Fruit fly (Drosophila melanogaster) Kc167 (cell line): Measurements from ENCODE around the gene Ect3.

Experiments
- Myc ChIP-seq: fragments of >200 bp; optimal IDR thresholded peaks from 2 replicates; lab custom pipeline; 2017; ENCODE audit warnings: missing external identifiers
- Sin3A ChIP-seq: fragments of >200 bp; optimal IDR thresholded peaks from 2 replicates; lab custom pipeline; 2018; ENCODE audit warnings: missing external identifiers
- h ChIP-seq: fragments of >200 bp; optimal IDR thresholded peaks from 3 replicates; lab custom pipeline; 2018; ENCODE audit warnings: missing external identifiers
- insv ChIP-seq: fragments of >200 bp; optimal IDR thresholded peaks from 3 replicates; lab custom pipeline; 2018; ENCODE audit warnings: missing external identifiers
- psq ChIP-seq: fragments of >200 bp; optimal IDR thresholded peaks from 2 replicates; lab custom pipeline; 2017; ENCODE audit warnings: missing external identifiers
- ttk ChIP-seq: sonication (Bioruptor generic); optimal IDR thresholded peaks from 2 replicates; lab custom pipeline; 2017; ENCODE audit warnings: missing external identifiers

Gene Ect3

DNA sequence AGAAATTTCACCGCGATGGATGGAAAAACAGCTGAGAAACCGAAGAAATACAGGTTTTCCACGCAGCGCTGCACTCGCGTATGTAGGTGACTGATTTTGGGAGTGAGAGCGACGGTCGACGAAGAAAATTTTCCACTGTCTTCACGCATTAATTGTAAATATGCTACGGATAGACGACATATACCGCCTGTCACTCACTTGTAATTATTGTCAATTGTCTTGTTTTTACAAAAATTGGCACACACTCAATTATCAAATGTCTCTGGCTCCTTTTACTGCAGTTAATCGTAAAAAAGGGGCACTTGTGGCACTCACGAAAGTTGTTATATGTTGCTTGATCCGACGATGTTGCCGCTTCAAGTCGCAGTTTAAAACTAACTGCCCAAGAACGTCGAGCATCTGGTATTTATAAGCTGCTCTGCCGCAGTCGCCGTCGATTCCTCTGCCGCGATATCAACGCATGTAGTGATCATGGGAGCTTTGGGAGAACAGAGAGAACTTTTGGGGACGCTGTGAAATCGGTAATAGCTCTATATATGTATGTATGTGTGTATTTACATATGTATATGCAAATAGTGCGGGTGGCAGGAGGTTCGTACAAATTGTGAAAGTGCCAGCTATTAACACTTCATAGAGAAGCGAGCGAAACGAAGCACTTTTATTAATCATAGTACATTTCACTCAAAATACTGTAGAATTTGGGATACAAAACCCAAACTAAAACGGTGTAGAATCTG lies 6.0 kb upstream of the Ect3 start, which contains the start of gene mfas:
TSS of gene mfas (minus strand) at position 382 of the 737 bp plus-strand sequence.
- TF ChIP-seq Myc (lab: Kevin White, UChicago) (no peak), h (lab: Kevin White, UChicago) (no peak), psq (lab: Kevin White, UChicago) (no peak), ttk (lab: Kevin White, UChicago) (no peak), insv (lab: Kevin White, UChicago) (no peak), Sin3A (lab: Kevin White, UChicago) (no peak)

- no peak for TF ChIP-seq ttk (lab: Kevin White, UChicago)
- no peak for TF ChIP-seq psq (lab: Kevin White, UChicago)
- TF ChIP-seq Sin3A (lab: Kevin White, UChicago): no peak
- no peak for TF ChIP-seq insv (lab: Kevin White, UChicago)
- no peak for TF ChIP-seq h (lab: Kevin White, UChicago)
- TF ChIP-seq Myc (lab: Kevin White, UChicago): no peak
Observed at dm6 chr3R:11998130-11998529, 948 bp upstream of the Ect3 start.

- TF ChIP-seq Myc (lab: Kevin White, UChicago) (no peak), h (lab: Kevin White, UChicago) (no peak)
Observed at dm6 chr3R:12005417-12005816, 6.3 kb downstream of the Ect3 start, which contains the start of gene Tk. Gene Tk (minus strand): TSS chr3R:12005473.

- TF ChIP-seq insv (lab: Kevin White, UChicago) (no peak), psq (lab: Kevin White, UChicago) (no peak)
Observed at dm6 chr3R:12006417-12006816, 7.3 kb downstream of the Ect3 start.

- no peak for TF ChIP-seq psq (lab: Kevin White, UChicago)
- no peak for TF ChIP-seq ttk (lab: Kevin White, UChicago)
- no peak for TF ChIP-seq Sin3A (lab: Kevin White, UChicago)
- TF ChIP-seq insv (lab: Kevin White, UChicago): no peak
- no peak for TF ChIP-seq h (lab: Kevin White, UChicago)
- no peak for TF ChIP-seq Myc (lab: Kevin White, UChicago)
Observed at dm6 chr3R:12010202-12010824, 11.2 kb downstream of the Ect3 start, which contains the start of the genes KLHL18 and GCC185. Gene KLHL18 (minus strand): TSS chr3R:12010434. Gene GCC185 (plus strand): TSS chr3R:12010772.

- TF ChIP-seq Myc (lab: Kevin White, UChicago) (no peak), ttk (lab: Kevin White, UChicago) (no peak), insv (lab: Kevin White, UChicago) (no peak), h (lab: Kevin White, UChicago) (no peak), psq (lab: Kevin White, UChicago) (no peak), Sin3A (lab: Kevin White, UChicago) (no peak)
Observed at dm6 chr3R:12016828-12017280, 17.8 kb downstream of the Ect3 start, which contains the start of the genes DCAF12 and Spt3. Gene DCAF12 (minus strand): TSS chr3R:12017031. Gene Spt3 (plus strand): TSS chr3R:12017156.

DNA sequence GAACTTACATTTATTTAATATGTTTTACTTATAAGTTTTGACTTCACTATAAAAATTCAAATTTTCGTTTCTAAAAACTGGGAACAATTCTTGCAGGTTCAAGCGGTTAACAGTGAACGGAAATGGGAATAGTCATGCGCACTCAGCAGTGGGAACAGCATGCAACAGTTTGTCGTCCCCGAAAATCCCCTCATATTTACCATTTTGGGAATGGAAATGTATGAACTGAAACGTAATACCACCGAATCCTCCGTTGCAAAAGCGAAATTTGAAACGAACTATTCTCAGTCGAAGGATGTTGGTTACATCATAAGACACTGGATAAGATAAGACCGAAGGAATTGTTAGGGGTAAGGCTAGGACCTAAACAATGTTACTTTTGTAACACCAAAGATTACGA lies 21.9 kb downstream of the Ect3 start:
- TF ChIP-seq insv (lab: Kevin White, UChicago) (no peak), ttk (lab: Kevin White, UChicago) (no peak), h (lab: Kevin White, UChicago) (no peak), Sin3A (lab: Kevin White, UChicago) (no peak), psq (lab: Kevin White, UChicago) (no peak), Myc (lab: Kevin White, UChicago) (no peak)

DNA sequence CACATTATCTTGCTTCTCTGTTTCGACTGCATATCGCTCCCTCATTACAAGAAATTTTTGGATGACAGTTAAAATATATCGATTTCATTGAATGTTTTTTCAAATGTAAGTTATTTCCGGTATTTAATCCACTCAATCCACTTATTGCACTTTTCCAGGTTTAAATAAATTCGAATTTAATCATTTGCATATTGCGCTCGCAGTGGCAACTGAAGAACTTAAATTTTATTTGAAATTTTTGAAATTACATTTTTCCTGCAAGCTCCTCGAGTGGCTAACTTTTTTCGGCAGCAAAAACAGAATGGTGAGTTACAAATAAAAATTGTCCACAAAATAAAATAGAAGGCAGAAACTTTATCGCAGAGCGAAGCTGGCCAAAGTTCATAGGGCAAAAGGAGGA lies 32.6 kb downstream of the Ect3 start, which contains the start of the genes CG31358, CG42504 and CG42505:
TSS of gene CG31358 (minus strand) at position 101 of the 400 bp plus-strand sequence.
TSS of gene CG42504 (minus strand) at position 101 of the 400 bp plus-strand sequence.
TSS of gene CG42505 (minus strand) at position 101 of the 400 bp plus-strand sequence.
- TF ChIP-seq ttk (lab: Kevin White, UChicago) (no peak), Sin3A (lab: Kevin White, UChicago) (no peak), insv (lab: Kevin White, UChicago) (no peak), h (lab: Kevin White, UChicago) (no peak), Myc (lab: Kevin White, UChicago) (no peak), psq (lab: Kevin White, UChicago) (no peak)

DNA sequence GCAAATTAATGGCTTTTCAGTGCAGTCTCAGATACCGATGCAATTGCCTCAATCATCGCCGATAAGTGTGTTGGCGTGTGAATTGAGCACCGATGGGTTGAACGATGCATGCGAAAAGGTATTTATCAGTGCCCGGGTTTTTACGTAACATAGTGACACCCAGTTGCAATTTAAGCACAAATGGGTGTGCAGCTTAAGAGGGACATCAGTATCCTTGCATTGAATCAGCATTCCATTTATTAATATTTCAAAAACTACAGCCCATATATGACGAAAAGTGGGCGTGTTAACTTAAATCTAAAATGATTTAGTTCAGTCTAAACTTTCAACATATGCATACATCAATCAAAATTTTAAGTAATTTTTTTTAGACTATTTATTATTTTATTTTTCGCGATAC lies 33.8 kb downstream of the Ect3 start, which contains the start of gene ssp5:
TSS of gene ssp5 (plus strand) at position 301 of the 400 bp plus-strand sequence.
- no peak for TF ChIP-seq psq (lab: Kevin White, UChicago)
- no peak for TF ChIP-seq Myc (lab: Kevin White, UChicago)
- TF ChIP-seq h (lab: Kevin White, UChicago): no peak
- no peak for TF ChIP-seq ttk (lab: Kevin White, UChicago)
- TF ChIP-seq Sin3A (lab: Kevin White, UChicago): no peak
- TF ChIP-seq insv (lab: Kevin White, UChicago): no peak

DNA sequence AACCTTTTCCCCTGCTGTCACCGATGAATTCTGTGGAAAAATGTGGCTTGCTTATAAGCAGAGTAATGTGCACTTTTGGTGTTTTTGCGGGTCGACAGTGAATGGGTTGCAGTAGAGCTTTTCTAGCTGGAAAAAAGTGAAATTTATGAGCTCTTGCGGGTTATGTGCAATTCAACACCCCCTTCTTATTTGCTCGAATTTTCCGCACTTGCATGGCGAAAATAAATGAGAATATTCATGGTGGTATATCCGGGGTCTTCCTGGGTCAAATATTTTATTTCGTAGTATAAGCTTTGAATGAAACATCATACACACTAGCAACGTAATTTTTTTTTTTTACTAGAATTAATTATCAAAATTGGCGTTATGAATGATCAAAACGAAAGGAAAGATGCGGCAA lies 41.1 kb downstream of the Ect3 start, which contains the start of gene CG14736:
TSS of gene CG14736 (plus strand) at position 301 of the 400 bp plus-strand sequence.
- TF ChIP-seq ttk (lab: Kevin White, UChicago) (no peak), insv (lab: Kevin White, UChicago) (no peak), Sin3A (lab: Kevin White, UChicago) (no peak), psq (lab: Kevin White, UChicago) (no peak), Myc (lab: Kevin White, UChicago) (no peak), h (lab: Kevin White, UChicago) (no peak)

DNA sequence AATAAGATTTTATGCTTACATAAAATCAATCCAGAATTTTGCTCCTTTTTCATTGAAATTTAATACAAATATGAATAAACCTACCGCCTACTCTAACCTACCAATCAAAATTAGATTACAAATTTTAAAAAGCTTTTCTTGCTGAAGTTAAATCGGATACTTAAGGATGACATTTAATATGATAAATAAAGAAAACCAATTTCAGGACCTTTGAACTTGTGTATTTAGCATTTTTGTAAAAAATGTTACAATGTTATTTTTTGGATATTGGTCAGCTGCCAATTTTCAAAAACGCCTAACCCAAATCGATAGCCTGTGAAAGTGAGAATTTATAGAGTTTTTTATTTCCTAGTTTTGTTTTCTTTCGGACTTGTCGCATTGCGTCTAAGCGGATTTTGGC lies 50.0 kb downstream of the Ect3 start, which contains the start of gene CG14739:
TSS of gene CG14739 (minus strand) at position 101 of the 400 bp plus-strand sequence.
- TF ChIP-seq psq (lab: Kevin White, UChicago) (no peak), Sin3A (lab: Kevin White, UChicago) (no peak), ttk (lab: Kevin White, UChicago) (no peak), insv (lab: Kevin White, UChicago) (no peak), Myc (lab: Kevin White, UChicago) (no peak), h (lab: Kevin White, UChicago) (no peak)
